Worm (Caenorhabditis elegans) whole organism, midembryonic: ENCODE measurements around the gene srj-14.

Experiments
- T22C8.4 ChIP-seq: fragments of 200-800 bp; sonication (Bioruptor generic); IDR thresholded peaks from 2 replicates; pipeline ENCODE4 v1.3.6; 2022; ENCODE audit warnings: missing genetic modification characterization, missing compliant biosample characterization
- cog-1 ChIP-seq: sonication (generic microtip); optimal IDR thresholded peaks from 2 replicates; lab custom pipeline; 2016; ENCODE audit warnings: missing genetic modification characterization, missing compliant biosample characterization
- flt-1 ChIP-seq: fragments of 200-800 bp; sonication (Bioruptor generic); IDR thresholded peaks from 2 replicates; pipeline ENCODE4 v1.3.6; 2022; ENCODE audit warnings: missing genetic modification characterization, missing compliant biosample characterization
- klf-2 ChIP-seq: fragments of 200-800 bp; sonication (Bioruptor generic); conservative IDR thresholded peaks from 2 replicates; pipeline ENCODE4 v1.3.6; 2022; ENCODE audit warnings: missing genetic modification reagents, missing genetic modification characterization, missing compliant biosample characterization
- med-1 ChIP-seq: sonication (generic microtip); optimal IDR thresholded peaks from 2 replicates; lab custom pipeline; 2017; ENCODE audit warnings: missing genetic modification characterization, mild to moderate bottlenecking, missing compliant biosample characterization, antibody characterized with exemption, missing genetic modification reagents; ENCODE audit not compliant: insufficient read depth
- ref-1 ChIP-seq: fragments of 200-800 bp; sonication (Bioruptor generic); conservative IDR thresholded peaks from 2 replicates; pipeline ENCODE4 v1.3.6; 2022; ENCODE audit warnings: missing genetic modification reagents, missing genetic modification characterization, missing compliant biosample characterization
- tab-1 ChIP-seq: fragments of 200-800 bp; sonication (Bioruptor generic); IDR thresholded peaks from 2 replicates; pipeline ENCODE4 v1.3.6; 2022; ENCODE audit warnings: missing genetic modification characterization, missing compliant biosample characterization
- ztf-23 ChIP-seq: fragments of 200-800 bp; sonication (Bioruptor generic); IDR thresholded peaks from 2 replicates; pipeline ENCODE4 v1.3.6; 2022; ENCODE audit warnings: missing genetic modification reagents, missing genetic modification characterization, missing compliant biosample characterization
- ztf-29 ChIP-seq: fragments of 200-800 bp; sonication (Bioruptor generic); IDR thresholded peaks from 2 replicates; pipeline ENCODE4 v1.3.6; 2022; ENCODE audit warnings: missing genetic modification reagents, missing genetic modification characterization, missing compliant biosample characterization

Gene srj-14

ce11 chrV:7357132-7357531 lies 12.4 kb upstream of the srj-14 start, which contains the start of gene C03G6.6:
Gene C03G6.6 (plus strand): TSS chrV:7357432.
- TF ChIP-seq T22C8.4 (GFP tag; lab: Robert Waterston, UW): no peak
- no peak for TF ChIP-seq klf-2
- TF ChIP-seq med-1 (GFP tag; lab: Kevin White, UChicago): no peak
- TF ChIP-seq tab-1 (GFP tag; lab: Robert Waterston, UW): no peak
- TF ChIP-seq ztf-29 (GFP tag; lab: Robert Waterston, UW): no peak
- TF ChIP-seq ref-1 (GFP tag; lab: Robert Waterston, UW): no peak
- no peak for TF ChIP-seq ztf-23

DNA sequence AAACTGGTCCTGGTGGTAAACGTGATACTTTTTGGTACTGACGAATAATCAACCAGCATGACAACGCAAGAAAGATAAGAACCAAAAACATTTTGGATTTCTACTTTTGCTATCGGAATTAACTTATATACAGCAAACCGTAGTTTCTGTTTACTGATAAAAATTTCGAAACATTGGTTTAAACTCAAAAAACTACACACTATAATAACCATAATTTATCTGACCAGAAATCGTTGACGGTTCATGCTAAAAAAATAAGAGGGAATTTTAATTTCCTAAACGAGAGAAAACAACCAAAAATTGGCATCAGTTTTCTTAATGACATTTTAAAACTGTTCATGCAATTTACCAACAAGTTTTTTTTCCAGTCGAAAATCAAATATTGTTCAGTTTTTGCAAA lies 7.8 kb upstream of the srj-14 start, which contains the start of gene cyp-35A1:
TSS of gene cyp-35A1 (minus strand) at position 101 of the 400 bp plus-strand sequence.
- TF ChIP-seq ref-1 (GFP tag; lab: Robert Waterston, UW): no peak
- no peak for TF ChIP-seq ztf-23
- no peak for TF ChIP-seq tab-1 (GFP tag; lab: Robert Waterston, UW)
- TF ChIP-seq klf-2: no peak
- no peak for TF ChIP-seq T22C8.4 (GFP tag; lab: Robert Waterston, UW)
- TF ChIP-seq med-1 (GFP tag; lab: Kevin White, UChicago): no peak

DNA sequence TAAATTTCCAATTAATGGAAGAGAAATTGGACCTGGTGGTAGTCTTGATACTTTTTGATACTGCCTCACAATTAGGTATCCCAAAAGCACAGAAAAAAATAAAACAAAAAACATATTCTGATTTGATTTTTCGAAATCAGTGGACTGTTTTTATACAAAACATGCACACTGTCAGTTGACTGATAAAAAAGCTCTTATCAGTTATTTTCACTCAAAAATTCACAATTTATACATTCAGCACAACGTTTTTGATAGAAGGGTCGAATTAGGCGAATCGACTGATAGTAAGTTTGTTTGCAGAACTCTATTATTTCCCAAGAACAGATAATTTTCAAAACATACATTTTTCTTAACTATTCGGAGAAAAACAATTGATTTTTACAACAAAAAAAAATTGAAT lies 5.4 kb upstream of the srj-14 start, which contains the start of gene cyp-35A2:
TSS of gene cyp-35A2 (minus strand) at position 124 of the 400 bp plus-strand sequence.
- TF ChIP-seq cog-1 (tag; lab: Kevin White, UChicago) (no peak), T22C8.4 (GFP tag; lab: Robert Waterston, UW) (no peak), ref-1 (GFP tag; lab: Robert Waterston, UW) (no peak), med-1 (GFP tag; lab: Kevin White, UChicago) (no peak), flt-1 (GFP tag; lab: Robert Waterston, UW) (no peak), klf-2 (no peak), ztf-29 (GFP tag; lab: Robert Waterston, UW) (no peak), ztf-23 (no peak), tab-1 (GFP tag; lab: Robert Waterston, UW) (no peak)

- TF ChIP-seq med-1 (GFP tag; lab: Kevin White, UChicago): no peak
- no peak for TF ChIP-seq cog-1 (tag; lab: Kevin White, UChicago)
- no peak for TF ChIP-seq flt-1 (GFP tag; lab: Robert Waterston, UW)
- no peak for TF ChIP-seq ref-1 (GFP tag; lab: Robert Waterston, UW)
- TF ChIP-seq ztf-23: no peak
- no peak for TF ChIP-seq T22C8.4 (GFP tag; lab: Robert Waterston, UW)
- TF ChIP-seq tab-1 (GFP tag; lab: Robert Waterston, UW): no peak
- TF ChIP-seq klf-2: no peak
- TF ChIP-seq ztf-29 (GFP tag; lab: Robert Waterston, UW): no peak
Measured at ce11 chrV:7364951-7365350, 4.6 kb upstream of the srj-14 start, which contains the start of gene exc-13. Gene exc-13 (plus strand): TSS chrV:7365251.

DNA sequence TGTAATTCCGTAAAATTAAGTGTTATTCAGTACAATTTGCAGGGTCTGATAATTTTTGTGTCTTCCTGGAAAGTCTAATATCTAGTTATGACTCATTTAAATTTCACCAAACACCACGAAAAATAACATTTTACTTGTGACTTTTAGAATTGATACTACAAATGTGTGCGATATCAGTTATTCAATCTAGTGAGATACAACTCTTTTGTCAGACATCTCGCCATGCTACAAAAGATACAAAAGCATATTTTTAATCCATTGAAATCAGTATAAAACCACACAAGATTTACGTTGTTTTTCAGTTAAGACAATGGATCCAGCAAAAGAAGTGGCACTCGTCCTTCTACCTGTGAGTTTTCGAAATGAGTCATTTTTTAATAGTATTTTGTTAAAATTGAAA lies 4.6 kb downstream of the srj-14 start, which contains the start of gene srx-56:
TSS of gene srx-56 (plus strand) at position 301 of the 400 bp plus-strand sequence.
- TF ChIP-seq ref-1 (GFP tag; lab: Robert Waterston, UW) (no peak), tab-1 (GFP tag; lab: Robert Waterston, UW) (no peak), flt-1 (GFP tag; lab: Robert Waterston, UW) (no peak), ztf-23 (no peak), klf-2 (no peak), cog-1 (tag; lab: Kevin White, UChicago) (no peak), T22C8.4 (GFP tag; lab: Robert Waterston, UW) (no peak)

DNA sequence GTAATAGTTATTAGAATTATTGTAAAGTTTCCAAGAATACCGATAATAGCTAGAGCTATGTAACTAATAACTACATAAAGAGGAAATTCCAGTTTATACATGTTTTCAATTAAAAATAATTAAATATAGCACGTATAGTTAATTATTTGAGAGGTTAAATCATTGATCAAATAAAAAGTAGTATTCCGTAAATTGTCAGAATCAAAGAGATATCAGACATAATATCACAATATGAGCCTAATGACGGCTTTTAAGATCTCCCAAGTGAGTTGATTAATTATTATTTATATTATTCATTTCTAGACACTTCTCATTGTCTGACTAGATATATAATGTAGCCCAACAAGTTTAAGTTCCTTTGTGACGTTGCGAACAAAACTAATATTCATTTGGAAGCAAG lies 9.9 kb downstream of the srj-14 start, which contains the start of gene srsx-24:
TSS of gene srsx-24 (minus strand) at position 101 of the 400 bp plus-strand sequence.
- TF ChIP-seq klf-2 (no peak), ztf-29 (GFP tag; lab: Robert Waterston, UW) (no peak), T22C8.4 (GFP tag; lab: Robert Waterston, UW) (no peak), ref-1 (GFP tag; lab: Robert Waterston, UW) (no peak), ztf-23 (no peak), flt-1 (GFP tag; lab: Robert Waterston, UW) (no peak), tab-1 (GFP tag; lab: Robert Waterston, UW) (no peak), med-1 (GFP tag; lab: Kevin White, UChicago) (no peak), cog-1 (tag; lab: Kevin White, UChicago) (no peak)

ce11 chrV:7381008-7381407 lies 11.5 kb downstream of the srj-14 start, which contains the start of gene C03G6.17:
Gene C03G6.17 (minus strand): TSS chrV:7381108.
- TF ChIP-seq ref-1 (GFP tag; lab: Robert Waterston, UW): no peak
- no peak for TF ChIP-seq ztf-29 (GFP tag; lab: Robert Waterston, UW)
- TF ChIP-seq cog-1 (tag; lab: Kevin White, UChicago): no peak
- no peak for TF ChIP-seq tab-1 (GFP tag; lab: Robert Waterston, UW)
- TF ChIP-seq T22C8.4 (GFP tag; lab: Robert Waterston, UW): no peak
- no peak for TF ChIP-seq med-1 (GFP tag; lab: Kevin White, UChicago)
- TF ChIP-seq flt-1 (GFP tag; lab: Robert Waterston, UW): no peak
- TF ChIP-seq ztf-23: no peak
- no peak for TF ChIP-seq klf-2

DNA sequence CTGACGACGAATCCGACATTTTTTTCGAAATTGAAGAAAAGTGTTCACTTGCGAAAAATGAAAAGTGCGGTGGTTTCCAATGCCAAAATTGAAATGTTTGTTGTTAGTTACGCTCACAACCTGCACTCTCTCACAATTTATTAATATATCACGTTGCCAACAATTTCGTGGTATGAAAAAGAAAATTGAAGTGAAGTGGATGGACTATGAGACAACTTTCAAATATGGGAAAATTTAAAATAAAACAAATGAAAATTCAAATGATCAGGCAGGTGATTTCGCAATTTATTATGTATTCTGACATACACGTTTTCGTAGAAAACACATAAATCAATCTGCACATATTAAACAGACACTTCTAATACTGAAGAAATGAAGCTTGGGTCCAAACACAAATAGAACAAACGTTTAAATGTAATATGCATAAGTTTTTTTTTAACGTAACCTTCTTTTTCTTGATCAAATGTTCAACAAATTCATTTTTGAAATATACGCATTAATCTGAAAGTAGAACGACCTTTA lies 16.6 kb downstream of the srj-14 start, which contains the start of gene srp-6:
TSS of gene srp-6 (minus strand) at position 51 of the 522 bp plus-strand sequence.
- TF ChIP-seq klf-2 (no peak), ztf-29 (GFP tag; lab: Robert Waterston, UW) (no peak), med-1 (GFP tag; lab: Kevin White, UChicago) (no peak), ztf-23 (no peak)

ce11 chrV:7387755-7388154 lies 18.2 kb downstream of the srj-14 start, which contains the start of gene C02H6.3:
Gene C02H6.3 (minus strand): TSS chrV:7387855.
- TF ChIP-seq ztf-23 (no peak), tab-1 (GFP tag; lab: Robert Waterston, UW) (no peak), ztf-29 (GFP tag; lab: Robert Waterston, UW) (no peak), flt-1 (GFP tag; lab: Robert Waterston, UW) (no peak), med-1 (GFP tag; lab: Kevin White, UChicago) (no peak), T22C8.4 (GFP tag; lab: Robert Waterston, UW) (no peak), klf-2 (no peak), ref-1 (GFP tag; lab: Robert Waterston, UW) (no peak), cog-1 (tag; lab: Kevin White, UChicago) (no peak)
